Fruit fly (Drosophila melanogaster) Kc167 (cell line): ENCODE measurements around the gene Jon99Fi.

Experiments used
- Myc ChIP-seq: fragments of >200 bp; optimal IDR thresholded peaks from 2 replicates; lab custom pipeline; 2017; ENCODE audit warnings: missing external identifiers
- Sin3A ChIP-seq: fragments of >200 bp; optimal IDR thresholded peaks from 2 replicates; lab custom pipeline; 2018; ENCODE audit warnings: missing external identifiers
- h ChIP-seq: fragments of >200 bp; optimal IDR thresholded peaks from 3 replicates; lab custom pipeline; 2018; ENCODE audit warnings: missing external identifiers
- insv ChIP-seq: fragments of >200 bp; optimal IDR thresholded peaks from 3 replicates; lab custom pipeline; 2018; ENCODE audit warnings: missing external identifiers
- psq ChIP-seq: fragments of >200 bp; optimal IDR thresholded peaks from 2 replicates; lab custom pipeline; 2017; ENCODE audit warnings: missing external identifiers
- ttk ChIP-seq: sonication (Bioruptor generic); optimal IDR thresholded peaks from 2 replicates; lab custom pipeline; 2017; ENCODE audit warnings: missing external identifiers

Jon99Fi gene

dm6 chr3R:30488663-30489062 lies at the start of gene Jon99Fi:
Gene Jon99Fi (plus strand): TSS chr3R:30488963.
- TF ChIP-seq h (lab: Kevin White, UChicago) = no peak
- no peak for TF ChIP-seq Myc (lab: Kevin White, UChicago)
- no peak for TF ChIP-seq psq (lab: Kevin White, UChicago)
- TF ChIP-seq Sin3A (lab: Kevin White, UChicago) = no peak
- no peak for TF ChIP-seq insv (lab: Kevin White, UChicago)
- TF ChIP-seq ttk (lab: Kevin White, UChicago) = no peak

- TF ChIP-seq h (lab: Kevin White, UChicago) = no peak
- TF ChIP-seq ttk (lab: Kevin White, UChicago) = no peak
- TF ChIP-seq Myc (lab: Kevin White, UChicago) = no peak
- no peak for TF ChIP-seq insv (lab: Kevin White, UChicago)
- no peak for TF ChIP-seq Sin3A (lab: Kevin White, UChicago)
- TF ChIP-seq psq (lab: Kevin White, UChicago) = no peak
Observed at dm6 chr3R:30443549-30444133, 45.1 kb upstream of the Jon99Fi start, which contains the start of gene CG15537. Gene CG15537 (minus strand): TSS chr3R:30443599.

DNA sequence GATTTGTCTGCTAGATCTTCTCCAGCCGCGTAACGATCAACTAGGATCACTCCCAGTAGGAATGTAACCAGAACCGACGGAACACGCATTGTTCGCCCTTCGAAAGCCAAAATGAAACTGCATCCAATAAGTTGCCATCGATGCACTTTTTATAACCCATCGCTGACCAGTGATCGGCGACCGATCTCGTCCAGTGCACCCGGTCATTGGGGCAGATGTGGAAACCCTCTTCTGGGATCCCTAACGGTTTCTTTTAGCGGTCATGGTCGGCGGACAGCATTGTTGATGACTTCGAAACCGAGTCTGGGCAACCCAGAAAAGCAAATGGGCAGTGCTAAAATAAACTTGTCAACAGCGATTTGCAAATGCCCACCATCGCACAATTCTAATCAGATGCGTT lies 43.8 kb upstream of the Jon99Fi start, which contains the start of gene Osi23:
TSS of gene Osi23 (minus strand) at position 101 of the 400 bp plus-strand sequence.
- TF ChIP-seq psq (lab: Kevin White, UChicago) (no peak), insv (lab: Kevin White, UChicago) (no peak), Myc (lab: Kevin White, UChicago) (no peak), Sin3A (lab: Kevin White, UChicago) (no peak)

dm6 chr3R:30449446-30449845 lies 39.3 kb upstream of the Jon99Fi start:
- TF ChIP-seq insv (lab: Kevin White, UChicago) (no peak), psq (lab: Kevin White, UChicago) (no peak), ttk (lab: Kevin White, UChicago) (no peak), h (lab: Kevin White, UChicago) (no peak), Sin3A (lab: Kevin White, UChicago) (no peak), Myc (lab: Kevin White, UChicago) (no peak)

DNA sequence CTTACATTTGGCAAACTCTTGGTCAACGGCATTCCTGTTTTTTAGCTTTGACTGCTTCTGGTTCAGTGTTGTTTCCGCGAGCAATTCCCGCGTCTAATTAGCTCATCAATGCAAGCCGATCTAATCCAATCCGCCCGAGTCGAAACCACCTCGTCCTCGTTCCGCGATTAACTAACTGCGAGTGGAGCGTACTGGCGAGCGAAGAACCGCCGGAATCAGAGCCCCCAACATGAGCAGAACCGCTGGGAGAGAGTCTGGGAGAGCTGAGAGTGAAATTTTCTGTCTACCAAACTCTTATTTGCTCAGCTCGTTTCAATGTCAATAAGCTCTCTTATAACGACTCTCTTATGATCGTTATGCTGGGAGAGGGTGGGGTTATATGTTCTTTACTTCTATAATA lies 38.5 kb upstream of the Jon99Fi start:
- TF ChIP-seq Sin3A (lab: Kevin White, UChicago) (no peak), Myc (lab: Kevin White, UChicago) (no peak), psq (lab: Kevin White, UChicago) (no peak), h (lab: Kevin White, UChicago) (no peak), insv (lab: Kevin White, UChicago) (no peak)

dm6 chr3R:30450690-30451343 lies 37.9 kb upstream of the Jon99Fi start:
- TF ChIP-seq Sin3A (lab: Kevin White, UChicago) = no peak
- TF ChIP-seq psq (lab: Kevin White, UChicago) = no peak
- no peak for TF ChIP-seq h (lab: Kevin White, UChicago)
- no peak for TF ChIP-seq ttk (lab: Kevin White, UChicago)
- TF ChIP-seq insv (lab: Kevin White, UChicago) = no peak
- TF ChIP-seq Myc (lab: Kevin White, UChicago) = no peak

dm6 chr3R:30453236-30453635 lies 35.5 kb upstream of the Jon99Fi start:
- no peak for TF ChIP-seq Sin3A (lab: Kevin White, UChicago)
- no peak for TF ChIP-seq h (lab: Kevin White, UChicago)
- no peak for TF ChIP-seq insv (lab: Kevin White, UChicago)
- no peak for TF ChIP-seq Myc (lab: Kevin White, UChicago)
- no peak for TF ChIP-seq ttk (lab: Kevin White, UChicago)
- no peak for TF ChIP-seq psq (lab: Kevin White, UChicago)

DNA sequence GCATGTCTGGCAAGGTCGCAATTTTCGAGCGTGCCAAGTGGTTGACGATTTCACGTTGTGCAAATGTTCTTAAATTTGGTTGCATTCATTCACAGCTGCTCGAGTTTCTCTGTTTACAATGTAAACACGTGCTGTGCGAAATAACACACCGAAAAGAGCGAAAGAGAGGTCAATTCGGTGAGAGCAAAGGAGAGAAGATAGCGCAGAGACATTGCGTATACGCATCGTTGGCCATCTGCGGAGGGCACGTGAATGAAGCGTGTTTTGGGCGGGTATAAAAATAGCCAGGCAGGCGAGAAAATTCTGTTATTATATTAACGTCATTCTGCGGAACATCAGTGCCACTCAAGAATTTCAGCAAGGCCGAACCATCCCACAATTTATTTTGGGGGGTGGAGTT lies 34.3 kb upstream of the Jon99Fi start:
- TF ChIP-seq Sin3A (lab: Kevin White, UChicago) (no peak), ttk (lab: Kevin White, UChicago) (no peak), Myc (lab: Kevin White, UChicago) (no peak), psq (lab: Kevin White, UChicago) (no peak), insv (lab: Kevin White, UChicago) (no peak), h (lab: Kevin White, UChicago) (no peak)

- TF ChIP-seq Sin3A (lab: Kevin White, UChicago) = no peak
- TF ChIP-seq h (lab: Kevin White, UChicago) = no peak
- no peak for TF ChIP-seq psq (lab: Kevin White, UChicago)
- TF ChIP-seq insv (lab: Kevin White, UChicago) = no peak
- TF ChIP-seq ttk (lab: Kevin White, UChicago) = no peak
- TF ChIP-seq Myc (lab: Kevin White, UChicago) = no peak
Observed at dm6 chr3R:30455817-30456544, 32.8 kb upstream of the Jon99Fi start, which contains the start of gene aralar1. Gene aralar1 (minus strand): TSS chr3R:30455867.

DNA sequence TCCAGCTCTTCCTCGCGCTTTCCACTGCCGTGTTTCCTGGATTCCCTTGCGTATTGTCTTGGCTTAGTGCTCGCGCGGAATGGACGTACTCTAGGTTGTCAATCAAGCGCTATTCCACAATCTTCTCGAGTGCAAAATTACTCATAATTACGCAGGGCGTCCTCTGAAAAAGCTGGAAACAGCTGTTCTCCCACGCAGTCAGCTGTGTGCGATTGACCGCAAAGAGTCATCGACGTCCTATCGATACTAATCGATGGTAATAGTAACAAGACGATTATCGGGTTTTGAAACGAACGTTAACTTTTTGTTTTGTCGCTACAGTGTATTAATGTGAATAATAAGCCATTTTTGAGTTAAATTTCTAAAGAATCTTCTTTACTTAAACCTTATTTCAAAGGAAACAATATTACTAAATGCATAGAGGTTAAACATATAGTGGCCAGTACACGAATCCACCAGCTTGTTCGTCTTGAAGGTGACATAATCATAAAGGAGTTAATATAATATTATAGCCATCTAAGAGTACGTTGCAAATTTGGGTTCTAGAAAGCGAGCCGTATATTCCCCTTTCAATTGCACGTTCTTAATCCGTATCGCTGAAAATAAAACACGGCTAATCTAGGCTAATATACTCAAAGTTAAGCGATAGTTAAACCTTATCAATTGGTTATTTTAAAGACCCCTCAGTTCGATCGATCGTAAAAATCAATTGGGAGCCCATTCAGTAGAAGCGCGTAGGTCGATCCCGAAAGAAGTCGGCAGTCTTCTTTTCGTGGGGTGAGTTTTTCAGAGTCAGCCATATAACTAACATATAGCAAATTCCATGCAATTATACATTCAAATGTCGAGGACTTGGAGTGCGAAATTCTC lies 29.5 kb upstream of the Jon99Fi start, which contains the start of the genes CG2224 and CDase:
TSS of gene CG2224 (minus strand) at position 235 of the 870 bp plus-strand sequence.
TSS of gene CDase (plus strand) at position 456 of the 870 bp plus-strand sequence.
- no peak for TF ChIP-seq Myc (lab: Kevin White, UChicago)
- TF ChIP-seq h (lab: Kevin White, UChicago) = no peak
- no peak for TF ChIP-seq insv (lab: Kevin White, UChicago)
- TF ChIP-seq ttk (lab: Kevin White, UChicago) = no peak
- TF ChIP-seq Sin3A (lab: Kevin White, UChicago) = no peak
- TF ChIP-seq psq (lab: Kevin White, UChicago) = no peak
